Fruit fly (Drosophila melanogaster) whole organism, embryonic: ENCODE measurements around the gene CG42795.

Source experiments
- Ada2b ChIP-seq: fragments of 200-800 bp; sonication (Bioruptor generic); IDR thresholded peaks from 2 replicates; pipeline ENCODE4 v1.3.6; 2022; ENCODE audit warnings: missing biosample characterization, missing genetic modification characterization
- Adf1 ChIP-seq: fragments of 200-800 bp; sonication (Bioruptor generic); IDR thresholded peaks from 2 replicates; pipeline ENCODE4 v1.3.6; 2022; ENCODE audit warnings: missing biosample characterization, missing genetic modification characterization
- B-H2 ChIP-seq: fragments of 200-800 bp; sonication (Bioruptor generic); optimal IDR thresholded peaks from 2 replicates; lab custom pipeline; 2018; ENCODE audit warnings: missing biosample characterization, mild to moderate bottlenecking, missing genetic modification characterization
- Bteb2 ChIP-seq: fragments of 200-800 bp; sonication (Bioruptor generic); optimal IDR thresholded peaks from 2 replicates; lab custom pipeline; 2016; ENCODE audit warnings: missing biosample characterization, missing genetic modification characterization
- CG11085 ChIP-seq: fragments of 200-800 bp; sonication (Bioruptor generic); IDR thresholded peaks from 2 replicates; pipeline ENCODE4 v1.3.6; 2022; ENCODE audit warnings: missing biosample characterization, missing genetic modification characterization
- CG12744 ChIP-seq: fragments of 200-800 bp; sonication (Bioruptor generic); optimal IDR thresholded peaks from 2 replicates; lab custom pipeline; 2016; ENCODE audit warnings: missing biosample characterization, missing genetic modification characterization
- CG14710 ChIP-seq: fragments of 200-800 bp; sonication (Bioruptor generic); optimal IDR thresholded peaks from 3 replicates; lab custom pipeline; 2019; ENCODE audit warnings: missing biosample characterization, mild to moderate bottlenecking, missing genetic modification characterization, moderate library complexity
- CG1529 ChIP-seq: fragments of 200-800 bp; sonication (Bioruptor generic); optimal IDR thresholded peaks from 3 replicates; lab custom pipeline; 2018; ENCODE audit warnings: missing biosample characterization, missing genetic modification characterization
- CG16815 ChIP-seq: fragments of 200-800 bp; sonication (Bioruptor generic); optimal IDR thresholded peaks from 3 replicates; lab custom pipeline; 2017; ENCODE audit warnings: missing biosample characterization, mild to moderate bottlenecking, missing genetic modification characterization
- CG17361 ChIP-seq: fragments of 200-800 bp; sonication (Bioruptor generic); IDR thresholded peaks from 3 replicates; pipeline ENCODE4 v1.3.6; 2022; ENCODE audit warnings: missing biosample characterization, missing genetic modification characterization
- CG3065 ChIP-seq: fragments of 200-800 bp; sonication (Bioruptor generic); optimal IDR thresholded peaks from 2 replicates; lab custom pipeline; 2016; ENCODE audit warnings: missing biosample characterization, missing genetic modification characterization
- CG33213 ChIP-seq: fragments of 200-800 bp; sonication (Bioruptor generic); optimal IDR thresholded peaks from 3 replicates; lab custom pipeline; 2016; ENCODE audit warnings: missing biosample characterization, missing genetic modification characterization
- CG34376 ChIP-seq: fragments of 200-800 bp; sonication (Bioruptor generic); optimal IDR thresholded peaks from 2 replicates; lab custom pipeline; 2018; ENCODE audit warnings: missing biosample characterization, mild to moderate bottlenecking, missing genetic modification characterization
- CG3726 ChIP-seq: fragments of 200-800 bp; sonication (Bioruptor generic); IDR thresholded peaks from 3 replicates; pipeline ENCODE4, ENCODE4 v1.3.6; 2022; ENCODE audit warnings: missing biosample characterization, missing genetic modification characterization
- CG4282 ChIP-seq: fragments of 200-800 bp; sonication (Bioruptor generic); optimal IDR thresholded peaks from 2 replicates; lab custom pipeline; 2016; ENCODE audit warnings: missing biosample characterization, missing genetic modification characterization
- CG4820 ChIP-seq: fragments of 200-800 bp; sonication (Bioruptor generic); optimal IDR thresholded peaks from 3 replicates; lab custom pipeline; 2016; ENCODE audit warnings: missing biosample characterization, missing genetic modification characterization
- CG6254 ChIP-seq: fragments of 200-800 bp; sonication (Bioruptor generic); optimal IDR thresholded peaks from 3 replicates; lab custom pipeline; 2017; ENCODE audit warnings: mild to moderate bottlenecking, missing biosample characterization, missing genetic modification reagents, missing genetic modification characterization
- CG6683 ChIP-seq: fragments of 200-800 bp; sonication (Bioruptor generic); optimal IDR thresholded peaks from 2 replicates; lab custom pipeline; 2017; ENCODE audit warnings: missing biosample characterization, mild to moderate bottlenecking, missing genetic modification characterization, missing genetic modification reagents
- CG6765 ChIP-seq: fragments of 200-800 bp; sonication (Bioruptor generic); optimal IDR thresholded peaks from 3 replicates; lab custom pipeline; 2017; ENCODE audit warnings: missing biosample characterization, mild to moderate bottlenecking, missing genetic modification characterization
- CG8388 ChIP-seq: fragments of 200-800 bp; sonication (Bioruptor generic); optimal IDR thresholded peaks from 2 replicates; lab custom pipeline; 2019; ENCODE audit warnings: missing biosample characterization, mild to moderate bottlenecking, missing genetic modification characterization, moderate library complexity
- CG9215 ChIP-seq: fragments of 200-800 bp; sonication (Bioruptor generic); IDR thresholded peaks from 2 replicates; pipeline ENCODE4 v1.3.6; 2022; ENCODE audit warnings: missing biosample characterization, missing genetic modification characterization
- CG9609 ChIP-seq: fragments of 200-800 bp; sonication (Bioruptor generic); optimal IDR thresholded peaks from 3 replicates; lab custom pipeline; 2016; ENCODE audit warnings: missing biosample characterization, missing genetic modification characterization
- CG9932 ChIP-seq: fragments of 200-800 bp; sonication (Bioruptor generic); IDR thresholded peaks from 2 replicates; pipeline ENCODE4 v1.3.6; 2022; ENCODE audit warnings: missing biosample characterization, missing genetic modification characterization
- CTCF ChIP-seq: fragments of 200-800 bp; sonication (Bioruptor generic); optimal IDR thresholded peaks from 2 replicates; lab custom pipeline; 2017; ENCODE audit warnings: missing biosample characterization, mild to moderate bottlenecking, missing genetic modification characterization, moderate library complexity
- Dad ChIP-seq: fragments of 200-800 bp; sonication (Bioruptor generic); optimal IDR thresholded peaks from 3 replicates; lab custom pipeline; 2016; ENCODE audit warnings: missing biosample characterization, missing genetic modification characterization
- Deaf1 ChIP-seq: fragments of 200-800 bp; optimal IDR thresholded peaks from 3 replicates; lab custom pipeline; 2019; ENCODE audit warnings: missing biosample characterization, mild to moderate bottlenecking, missing genetic modification characterization, moderate library complexity
- H2.0 ChIP-seq: fragments of 200-800 bp; sonication (Bioruptor generic); IDR thresholded peaks from 2 replicates; pipeline ENCODE4 v1.3.6; 2022; ENCODE audit warnings: missing biosample characterization, missing genetic modification characterization
- Hmx ChIP-seq: fragments of 200-800 bp; sonication (Bioruptor generic); optimal IDR thresholded peaks from 2 replicates; lab custom pipeline; 2016; ENCODE audit warnings: missing biosample characterization, missing genetic modification characterization
- Meics ChIP-seq: fragments of 200-800 bp; sonication (Bioruptor generic); optimal IDR thresholded peaks from 2 replicates; lab custom pipeline; 2017; ENCODE audit warnings: missing biosample characterization, mild to moderate bottlenecking, missing genetic modification characterization
- Opbp ChIP-seq: fragments of 200-800 bp; sonication (Bioruptor generic); IDR thresholded peaks from 3 replicates; pipeline ENCODE4 v1.3.6; 2022; ENCODE audit warnings: missing biosample characterization, missing genetic modification characterization; ENCODE audit not compliant: partially characterized antibody
- az2 ChIP-seq: fragments of 200-800 bp; sonication (Bioruptor generic); optimal IDR thresholded peaks from 3 replicates; lab custom pipeline; 2016; ENCODE audit warnings: missing biosample characterization, missing genetic modification characterization
- crc ChIP-seq: fragments of 200-800 bp; sonication (Bioruptor generic); optimal IDR thresholded peaks from 2 replicates; lab custom pipeline; 2016; ENCODE audit warnings: missing biosample characterization, missing genetic modification characterization
- disco-r ChIP-seq: fragments of 200-800 bp; sonication (Bioruptor generic); optimal IDR thresholded peaks from 2 replicates; lab custom pipeline; 2016; ENCODE audit warnings: missing biosample characterization, missing genetic modification characterization
- dmrt99B ChIP-seq: fragments of 200-800 bp; sonication (Bioruptor generic); optimal IDR thresholded peaks from 2 replicates; lab custom pipeline; 2018; ENCODE audit warnings: missing biosample characterization, mild to moderate bottlenecking, missing genetic modification characterization, moderate library complexity
- dpn ChIP-seq, 2 experiments: fragments of 200-800 bp; sonication (Bioruptor generic); optimal IDR thresholded peaks; 3 replicates each; lab custom pipeline; 2016; ENCODE audit warnings: missing biosample characterization in 2 of 2, missing genetic modification characterization in 2 of 2
- emc ChIP-seq: fragments of 200-800 bp; sonication (Bioruptor generic); optimal IDR thresholded peaks from 2 replicates; lab custom pipeline; 2016; ENCODE audit warnings: missing biosample characterization, missing genetic modification characterization
- ftz-f1 ChIP-seq: fragments of 200-800 bp; sonication (Bioruptor generic); optimal IDR thresholded peaks from 2 replicates; lab custom pipeline; 2016; ENCODE audit warnings: missing biosample characterization, missing genetic modification characterization
- gfzf ChIP-seq: fragments of 200-800 bp; sonication (Bioruptor generic); optimal IDR thresholded peaks from 2 replicates; lab custom pipeline; 2016; ENCODE audit warnings: missing biosample characterization, mild to moderate bottlenecking, missing genetic modification characterization, moderate library complexity
- inv ChIP-seq: fragments of 200-800 bp; sonication (Bioruptor generic); IDR thresholded peaks from 2 replicates; pipeline ENCODE4 v1.3.6; 2022; ENCODE audit warnings: missing biosample characterization, missing genetic modification characterization; ENCODE audit not compliant: partially characterized antibody
- klu ChIP-seq: fragments of 200-800 bp; sonication (Bioruptor generic); IDR thresholded peaks from 2 replicates; pipeline ENCODE4 v1.3.6; 2022; ENCODE audit warnings: missing biosample characterization, missing genetic modification characterization
- lmd ChIP-seq: fragments of 200-800 bp; sonication (Bioruptor generic); IDR thresholded peaks from 2 replicates; pipeline ENCODE4 v1.3.6; 2022; ENCODE audit warnings: missing biosample characterization, missing genetic modification characterization
- luna ChIP-seq: fragments of 200-800 bp; sonication (Bioruptor generic); optimal IDR thresholded peaks from 2 replicates; lab custom pipeline; 2016; ENCODE audit warnings: missing biosample characterization, missing genetic modification characterization
- mirr ChIP-seq: fragments of 200-800 bp; sonication (Bioruptor generic); optimal IDR thresholded peaks from 3 replicates; lab custom pipeline; 2018; ENCODE audit warnings: missing biosample characterization, mild to moderate bottlenecking, missing genetic modification characterization
- mld ChIP-seq: fragments of 200-800 bp; sonication (Bioruptor generic); IDR thresholded peaks from 3 replicates; pipeline ENCODE4 v1.3.6; 2022; ENCODE audit warnings: missing biosample characterization, missing genetic modification characterization; ENCODE audit not compliant: partially characterized antibody
- otp ChIP-seq: fragments of 200-800 bp; sonication (Bioruptor generic); IDR thresholded peaks from 3 replicates; pipeline ENCODE4, ENCODE4 v1.3.6; 2022; ENCODE audit warnings: missing biosample characterization, missing genetic modification characterization
- scrt ChIP-seq: fragments of 200-800 bp; sonication (Bioruptor generic); optimal IDR thresholded peaks from 2 replicates; lab custom pipeline; 2018; ENCODE audit warnings: missing biosample characterization, mild to moderate bottlenecking, missing genetic modification characterization, moderate library complexity
- sens ChIP-seq: fragments of 200-800 bp; sonication (Bioruptor generic); peaks from one replicate; lab custom pipeline; 2016; ENCODE audit warnings: missing biosample characterization, missing genetic modification characterization
- sens-2 ChIP-seq: fragments of 200-800 bp; sonication (Bioruptor generic); IDR thresholded peaks from 2 replicates; pipeline ENCODE4 v1.3.6; 2022; ENCODE audit warnings: missing biosample characterization, missing genetic modification characterization
- slou ChIP-seq: fragments of 200-800 bp; sonication (Bioruptor generic); optimal IDR thresholded peaks from 3 replicates; lab custom pipeline; 2016; ENCODE audit warnings: missing biosample characterization, missing genetic modification characterization
- tna ChIP-seq: fragments of 200-800 bp; sonication (Bioruptor generic); IDR thresholded peaks from 2 replicates; pipeline ENCODE4 v1.3.6; 2022; ENCODE audit warnings: missing biosample characterization, missing genetic modification characterization; ENCODE audit not compliant: partially characterized antibody
- trem ChIP-seq: fragments of 200-800 bp; optimal IDR thresholded peaks from 3 replicates; lab custom pipeline; 2019; ENCODE audit warnings: missing biosample characterization, mild to moderate bottlenecking, missing genetic modification characterization, moderate library complexity
- tup ChIP-seq: fragments of 200-800 bp; sonication (Bioruptor generic); optimal IDR thresholded peaks from 2 replicates; lab custom pipeline; 2016; ENCODE audit warnings: missing biosample characterization, mild to moderate bottlenecking, missing genetic modification characterization, moderate library complexity
- zfh2 ChIP-seq: fragments of 200-800 bp; sonication (Bioruptor generic); optimal IDR thresholded peaks from 2 replicates; lab custom pipeline; 2016; ENCODE audit warnings: missing biosample characterization, missing genetic modification characterization

Gene CG42795

dm6 chr3R:10203554-10203953 lies 21.9 kb upstream of the CG42795 start (continued):
- TF ChIP-seq gfzf, result no peak
- no peak for TF ChIP-seq Bteb2
- TF ChIP-seq CG6254, result peak; percentile 39
- TF ChIP-seq inv, result no peak
- no peak for TF ChIP-seq CG3065
- no peak for TF ChIP-seq CG9932
- no peak for TF ChIP-seq Hmx (GFP tag; lab: Kevin White, UChicago)
- TF ChIP-seq klu (GFP tag; lab: Robert Waterston, UW), result no peak
- no peak for TF ChIP-seq CG6765
- TF ChIP-seq H2.0, result no peak
- peak; percentile 6 for TF ChIP-seq CG1529 (GFP tag; lab: Kevin White, UChicago)
- TF ChIP-seq tna, result no peak
- no peak for TF ChIP-seq Adf1 (GFP tag; lab: Robert Waterston, UW)
- TF ChIP-seq Meics (GFP tag; lab: Kevin White, UChicago), result peak; percentile 33
- no peak; the same call in 1 of the 2 replicates for TF ChIP-seq lmd (GFP tag; lab: Robert Waterston, UW)
- TF ChIP-seq CG12744, result no peak
- TF ChIP-seq CG6683 (GFP tag; lab: Kevin White, UChicago), result no peak
- no peak for TF ChIP-seq sens-2 (GFP tag; lab: Robert Waterston, UW)
- peak; percentile 31 for TF ChIP-seq trem (tag; lab: Kevin White, UChicago)
- no peak for TF ChIP-seq emc (GFP tag; lab: Kevin White, UChicago)
- TF ChIP-seq CG4282 (GFP tag; lab: Kevin White, UChicago), result no peak
- no peak for TF ChIP-seq Ada2b
- peak; percentile 45 for TF ChIP-seq CG14710 (tag; lab: Kevin White, UChicago)
- TF ChIP-seq luna (GFP tag; lab: Kevin White, UChicago), result peak; percentile 17
- no peak for TF ChIP-seq B-H2 (GFP tag; lab: Kevin White, UChicago)
- TF ChIP-seq scrt (GFP tag; lab: Kevin White, UChicago), result no peak
- no peak for TF ChIP-seq Opbp
- TF ChIP-seq mld (GFP tag; lab: Robert Waterston, UW), result no peak
- 0 out of 3 replicates have a peak, but pooled peaks have one; percentile 12 for TF ChIP-seq CG17361 (GFP tag; lab: Robert Waterston, UW)
- TF ChIP-seq CTCF (GFP tag; lab: Kevin White, UChicago), result peak; percentile 95
- TF ChIP-seq slou (GFP tag; lab: Kevin White, UChicago), result no peak
- TF ChIP-seq otp (GFP tag; lab: Robert Waterston, UW), result no peak
- TF ChIP-seq CG11085 (GFP tag; lab: Robert Waterston, UW), result peak; percentile 16; the same call in 1 of the 2 replicates
- no peak for TF ChIP-seq CG16815 (GFP tag; lab: Kevin White, UChicago)
- no peak for TF ChIP-seq CG9215 (GFP tag; lab: Robert Waterston, UW)
- TF ChIP-seq dpn (GFP tag; optimal IDR thresholded peaks at IDR 0.05; lab: Kevin White, UChicago), result peak; percentile 31 to 33
- no peak for TF ChIP-seq disco-r
- TF ChIP-seq CG34376, result no peak
- peak; percentile 9 for TF ChIP-seq az2 (GFP tag; lab: Kevin White, UChicago)
- TF ChIP-seq CG9609, result no peak
- peak; percentile 37 for TF ChIP-seq CG4820 (GFP tag; lab: Kevin White, UChicago)
- peak; percentile 38 for TF ChIP-seq CG33213
- no peak for TF ChIP-seq Dad (GFP tag; lab: Kevin White, UChicago)
- no peak for TF ChIP-seq ftz-f1 (GFP tag; lab: Kevin White, UChicago)
- TF ChIP-seq crc, result no peak
- no peak for TF ChIP-seq tup (GFP tag; lab: Kevin White, UChicago)
- TF ChIP-seq sens (GFP tag; lab: Kevin White, UChicago), result peak; percentile 87
- TF ChIP-seq Deaf1 (tag; lab: Kevin White, UChicago), result no peak
- no peak for TF ChIP-seq dmrt99B (tag; lab: Kevin White, UChicago)
- no peak for TF ChIP-seq mirr
- no peak for TF ChIP-seq CG3726 (GFP tag; lab: Robert Waterston, UW)
- TF ChIP-seq zfh2 (GFP tag; lab: Kevin White, UChicago), result no peak
- peak; percentile 79 for TF ChIP-seq CG8388 (GFP tag; lab: Kevin White, UChicago)
